Fruit fly (Drosophila melanogaster) whole organism, embryonic: ENCODE measurements around the gene Jhbp13.

ENCODE experiments used
- Aef1 ChIP-seq: fragments of 200-800 bp; sonication (Bioruptor generic); IDR thresholded peaks from 3 replicates; pipeline ENCODE4 v1.3.6; 2022; ENCODE audit warnings: missing biosample characterization, missing genetic modification characterization
- B-H2 ChIP-seq: fragments of 200-800 bp; sonication (Bioruptor generic); optimal IDR thresholded peaks from 2 replicates; lab custom pipeline; 2018; ENCODE audit warnings: missing biosample characterization, mild to moderate bottlenecking, missing genetic modification characterization
- CG10543 ChIP-seq: fragments of 200-800 bp; sonication (Bioruptor generic); optimal IDR thresholded peaks from 3 replicates; lab custom pipeline; 2017; ENCODE audit warnings: missing biosample characterization, mild to moderate bottlenecking, missing genetic modification characterization, moderate library complexity
- CG11696 ChIP-seq: fragments of 200-800 bp; sonication (Bioruptor generic); IDR thresholded peaks from 2 replicates; pipeline ENCODE4 v1.3.6; 2022; ENCODE audit warnings: missing biosample characterization, missing genetic modification characterization
- CG12104 ChIP-seq: fragments of 200-800 bp; sonication (Bioruptor generic); optimal IDR thresholded peaks from 3 replicates; lab custom pipeline; 2016; ENCODE audit warnings: missing biosample characterization, missing genetic modification characterization
- CG12942 ChIP-seq: fragments of 200-800 bp; sonication (Bioruptor generic); optimal IDR thresholded peaks from 3 replicates; lab custom pipeline; 2016; ENCODE audit warnings: missing biosample characterization, missing genetic modification characterization
- CG13287 ChIP-seq: fragments of 200-800 bp; sonication (Bioruptor generic); IDR thresholded peaks from 2 replicates; pipeline ENCODE4 v1.3.6; 2022; ENCODE audit warnings: missing biosample characterization, missing genetic modification characterization; ENCODE audit not compliant: partially characterized antibody
- CG14710 ChIP-seq: fragments of 200-800 bp; sonication (Bioruptor generic); optimal IDR thresholded peaks from 3 replicates; lab custom pipeline; 2019; ENCODE audit warnings: missing biosample characterization, mild to moderate bottlenecking, missing genetic modification characterization, moderate library complexity
- CG15269 ChIP-seq: fragments of 200-800 bp; sonication (Bioruptor generic); optimal IDR thresholded peaks from 2 replicates; lab custom pipeline; 2018; ENCODE audit warnings: missing biosample characterization, mild to moderate bottlenecking, missing genetic modification characterization, moderate library complexity
- CG1602 ChIP-seq: fragments of 200-800 bp; sonication (Bioruptor generic); optimal IDR thresholded peaks from 3 replicates; lab custom pipeline; 2016; ENCODE audit warnings: missing biosample characterization, missing genetic modification characterization
- CG16863 ChIP-seq: fragments of 200-800 bp; sonication (Bioruptor generic); optimal IDR thresholded peaks from 3 replicates; lab custom pipeline; 2016; ENCODE audit warnings: missing biosample characterization, missing genetic modification characterization
- CG17361 ChIP-seq: fragments of 200-800 bp; sonication (Bioruptor generic); IDR thresholded peaks from 3 replicates; pipeline ENCODE4 v1.3.6; 2022; ENCODE audit warnings: missing biosample characterization, missing genetic modification characterization
- CG1792 ChIP-seq: fragments of 200-800 bp; sonication (Bioruptor generic); optimal IDR thresholded peaks from 2 replicates; lab custom pipeline; 2016; ENCODE audit warnings: missing biosample characterization, missing genetic modification characterization
- CG2129 ChIP-seq: fragments of 200-800 bp; sonication (Bioruptor generic); IDR thresholded peaks from 2 replicates; pipeline ENCODE4 v1.3.6; 2022; ENCODE audit warnings: missing biosample characterization, missing genetic modification characterization; ENCODE audit not compliant: partially characterized antibody
- CG2199 ChIP-seq: fragments of 200-800 bp; sonication (Bioruptor generic); IDR thresholded peaks from 3 replicates; pipeline ENCODE4 v1.3.6; 2022; ENCODE audit warnings: missing biosample characterization, missing genetic modification characterization
- CG31224 ChIP-seq: fragments of 200-800 bp; sonication (Bioruptor generic); IDR thresholded peaks from 2 replicates; pipeline ENCODE4 v1.3.6; 2022; ENCODE audit warnings: missing biosample characterization, missing genetic modification characterization
- CG31441 ChIP-seq: fragments of 200-800 bp; sonication (Bioruptor generic); IDR thresholded peaks from 2 replicates; pipeline ENCODE4 v1.3.6; 2022; ENCODE audit warnings: missing biosample characterization, missing genetic modification characterization
- CG32532 ChIP-seq: fragments of 200-800 bp; sonication (Bioruptor generic); IDR thresholded peaks from 2 replicates; pipeline ENCODE4 v1.3.6; 2022; ENCODE audit warnings: missing biosample characterization, missing genetic modification characterization
- CG33213 ChIP-seq: fragments of 200-800 bp; sonication (Bioruptor generic); optimal IDR thresholded peaks from 3 replicates; lab custom pipeline; 2016; ENCODE audit warnings: missing biosample characterization, missing genetic modification characterization
- CG3726 ChIP-seq: fragments of 200-800 bp; sonication (Bioruptor generic); IDR thresholded peaks from 3 replicates; pipeline ENCODE4, ENCODE4 v1.3.6; 2022; ENCODE audit warnings: missing biosample characterization, missing genetic modification characterization
- CG4707 ChIP-seq: fragments of 200-800 bp; sonication (Bioruptor generic); optimal IDR thresholded peaks from 2 replicates; lab custom pipeline; 2018; ENCODE audit warnings: missing biosample characterization, mild to moderate bottlenecking, missing genetic modification characterization, moderate library complexity
- CG4820 ChIP-seq: fragments of 200-800 bp; sonication (Bioruptor generic); optimal IDR thresholded peaks from 3 replicates; lab custom pipeline; 2016; ENCODE audit warnings: missing biosample characterization, missing genetic modification characterization
- CG6683 ChIP-seq: fragments of 200-800 bp; sonication (Bioruptor generic); optimal IDR thresholded peaks from 2 replicates; lab custom pipeline; 2017; ENCODE audit warnings: missing biosample characterization, mild to moderate bottlenecking, missing genetic modification characterization, missing genetic modification reagents
- CG7786 ChIP-seq: fragments of 200-800 bp; sonication (Bioruptor generic); optimal IDR thresholded peaks from 2 replicates; lab custom pipeline; 2016; ENCODE audit warnings: missing biosample characterization, missing genetic modification characterization
- CG7963 ChIP-seq: fragments of 200-800 bp; sonication (Bioruptor generic); IDR thresholded peaks from 3 replicates; pipeline ENCODE4 v1.3.6; 2022; ENCODE audit warnings: missing biosample characterization, missing genetic modification characterization; ENCODE audit not compliant: partially characterized antibody
- CG8478 ChIP-seq: fragments of >200 bp; optimal IDR thresholded peaks from 2 replicates; lab custom pipeline; 2018
- CG9437 ChIP-seq: fragments of 200-800 bp; sonication (Bioruptor generic); optimal IDR thresholded peaks from 2 replicates; lab custom pipeline; 2018; ENCODE audit warnings: missing biosample characterization, mild to moderate bottlenecking, missing genetic modification characterization
- CG9727 ChIP-seq: fragments of 200-800 bp; sonication (Bioruptor generic); optimal IDR thresholded peaks from 3 replicates; lab custom pipeline; 2017; ENCODE audit warnings: missing biosample characterization, mild to moderate bottlenecking, missing genetic modification characterization
- Camta ChIP-seq: fragments of 200-800 bp; sonication (Bioruptor generic); optimal IDR thresholded peaks from 2 replicates; lab custom pipeline; 2016; ENCODE audit warnings: missing biosample characterization, missing genetic modification characterization
- Fer2 ChIP-seq: fragments of 200-800 bp; sonication (Bioruptor generic); optimal IDR thresholded peaks from 2 replicates; lab custom pipeline; 2018; ENCODE audit warnings: missing biosample characterization, mild to moderate bottlenecking, missing genetic modification characterization, moderate library complexity
- Kr ChIP-seq: fragments of 200-800 bp; sonication (Bioruptor generic); optimal IDR thresholded peaks from 2 replicates; lab custom pipeline; 2017; ENCODE audit warnings: missing biosample characterization, mild to moderate bottlenecking, missing genetic modification characterization
- MBD-R2 ChIP-seq: fragments of 200-800 bp; sonication (Bioruptor generic); IDR thresholded peaks from 2 replicates; pipeline ENCODE4 v1.3.6; 2022; ENCODE audit warnings: missing biosample characterization, missing genetic modification characterization
- MESR4 ChIP-seq: fragments of 200-800 bp; sonication (Bioruptor generic); optimal IDR thresholded peaks from 2 replicates; lab custom pipeline; 2018; ENCODE audit warnings: missing biosample characterization, mild to moderate bottlenecking, missing genetic modification characterization, moderate library complexity
- NK7.1 ChIP-seq: fragments of 200-800 bp; sonication (Bioruptor generic); optimal IDR thresholded peaks from 3 replicates; lab custom pipeline; 2016; ENCODE audit warnings: missing biosample characterization, missing genetic modification characterization
- Nf-YB ChIP-seq: fragments of 200-800 bp; sonication (Bioruptor generic); optimal IDR thresholded peaks from 3 replicates; lab custom pipeline; 2019; ENCODE audit warnings: missing biosample characterization, mild to moderate bottlenecking, missing genetic modification characterization, moderate library complexity
- NfI ChIP-seq: fragments of 200-800 bp; sonication (Bioruptor generic); optimal IDR thresholded peaks from 3 replicates; lab custom pipeline; 2018; ENCODE audit warnings: missing biosample characterization, mild to moderate bottlenecking, missing genetic modification characterization, moderate library complexity
- Rx ChIP-seq: fragments of 200-800 bp; sonication (Bioruptor generic); IDR thresholded peaks from 2 replicates; pipeline ENCODE4 v1.3.6; 2022; ENCODE audit warnings: missing biosample characterization, missing genetic modification characterization
- Sry-β ChIP-seq: fragments of 200-800 bp; sonication (Bioruptor generic); optimal IDR thresholded peaks from 2 replicates; lab custom pipeline; 2018; ENCODE audit warnings: missing biosample characterization, mild to moderate bottlenecking, missing genetic modification characterization, moderate library complexity
- Sry-δ ChIP-seq: fragments of 200-800 bp; sonication (Bioruptor generic); optimal IDR thresholded peaks from 2 replicates; lab custom pipeline; 2016; ENCODE audit warnings: missing biosample characterization, missing genetic modification characterization
- Trl ChIP-seq, 3 experiments: fragments of >200 bp in 2 of 3; fragments of 200-800 bp in 1 of 3; sonication (Bioruptor generic) in 1 of 3; optimal IDR thresholded peaks; 2 replicates in 1 of 3; 3 replicates in 2 of 3; lab custom pipeline; 2016 to 2017; ENCODE audit warnings: missing biosample characterization in 1 of 3, missing genetic modification characterization in 1 of 3
- Usf ChIP-seq: fragments of 200-800 bp; sonication (Bioruptor generic); optimal IDR thresholded peaks from 2 replicates; lab custom pipeline; 2017; ENCODE audit warnings: missing genotype, missing biosample characterization, missing genetic modification characterization
- Vsx1 ChIP-seq: fragments of 200-800 bp; sonication (Bioruptor generic); optimal IDR thresholded peaks from 2 replicates; lab custom pipeline; 2017; ENCODE audit warnings: missing biosample characterization, mild to moderate bottlenecking, missing genetic modification characterization, missing genetic modification reagents
- az2 ChIP-seq: fragments of 200-800 bp; sonication (Bioruptor generic); optimal IDR thresholded peaks from 3 replicates; lab custom pipeline; 2016; ENCODE audit warnings: missing biosample characterization, missing genetic modification characterization
- gem ChIP-seq: fragments of 200-800 bp; sonication (Bioruptor generic); optimal IDR thresholded peaks from 2 replicates; lab custom pipeline; 2019; ENCODE audit warnings: missing biosample characterization, mild to moderate bottlenecking, missing genetic modification characterization, moderate library complexity
- mam ChIP-seq: fragments of 200-800 bp; sonication (Bioruptor generic); optimal IDR thresholded peaks from 3 replicates; lab custom pipeline; 2016; ENCODE audit warnings: missing biosample characterization, missing genetic modification characterization
- nerfin-2 ChIP-seq: fragments of 200-800 bp; sonication (Bioruptor generic); IDR thresholded peaks from 2 replicates; pipeline ENCODE4 v1.3.6; 2022; ENCODE audit warnings: missing biosample characterization, missing genetic modification characterization; ENCODE audit not compliant: partially characterized antibody
- p53 ChIP-seq: fragments of 200-800 bp; sonication (Bioruptor generic); optimal IDR thresholded peaks from 2 replicates; lab custom pipeline; 2016; ENCODE audit warnings: missing biosample characterization, missing genetic modification characterization
- pb ChIP-seq: fragments of 200-800 bp; sonication (Bioruptor generic); optimal IDR thresholded peaks from 3 replicates; lab custom pipeline; 2016; ENCODE audit warnings: missing biosample characterization, missing genetic modification characterization
- pum ChIP-seq: fragments of 200-800 bp; sonication (Bioruptor generic); optimal IDR thresholded peaks from 2 replicates; lab custom pipeline; 2016; ENCODE audit warnings: missing biosample characterization, missing genetic modification characterization
- run ChIP-seq: fragments of 200-800 bp; sonication (Bioruptor generic); optimal IDR thresholded peaks from 3 replicates; lab custom pipeline; 2018; ENCODE audit warnings: missing biosample characterization, mild to moderate bottlenecking, missing genetic modification characterization
- zf30C ChIP-seq: fragments of 200-800 bp; sonication (Bioruptor generic); optimal IDR thresholded peaks from 3 replicates; lab custom pipeline; 2018; ENCODE audit warnings: missing biosample characterization, mild to moderate bottlenecking, missing genetic modification characterization

The Jhbp13 gene

DNA sequence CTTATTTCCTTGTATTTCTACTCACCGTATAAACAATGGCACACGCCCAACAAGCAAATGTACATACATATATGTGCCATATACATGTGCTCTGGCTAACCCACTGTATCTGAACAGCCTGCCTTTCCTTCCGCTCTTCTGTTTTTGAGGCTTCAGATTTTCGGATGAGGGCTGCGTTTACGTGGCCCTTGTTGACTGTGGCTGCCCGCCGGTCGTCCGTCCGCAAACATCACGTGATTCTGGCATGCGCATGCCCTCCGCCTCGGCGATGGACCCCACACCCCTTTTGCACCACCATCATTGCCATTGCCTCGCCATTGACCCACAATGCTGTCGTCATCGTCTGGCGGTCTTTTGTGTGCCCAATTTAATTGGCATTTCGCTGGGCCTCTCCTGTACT is 34.5 kb upstream of the Jhbp13 start (continued):
- peak; percentile 14; the same call in 1 of the 2 replicates for TF ChIP-seq CG13287 (GFP tag; lab: Robert Waterston, UW)
- TF ChIP-seq CG1792 (GFP tag; lab: Kevin White, UChicago): no peak
- TF ChIP-seq MBD-R2 (GFP tag; lab: Robert Waterston, UW): peak; percentile 33; the same call in 1 of the 2 replicates
- no peak for TF ChIP-seq pb (GFP tag; lab: Kevin White, UChicago)
- no peak for TF ChIP-seq CG8478 (lab: Kevin White, UChicago)
- TF ChIP-seq CG32532 (GFP tag; lab: Robert Waterston, UW): peak; percentile 43; the same call in 1 of the 2 replicates
- TF ChIP-seq CG2199: peak; percentile 88; the same call in 2 of the 3 replicates
- peak; percentile 43 for TF ChIP-seq B-H2 (GFP tag; lab: Kevin White, UChicago)
- TF ChIP-seq Aef1 (GFP tag; lab: Robert Waterston, UW): no peak
- TF ChIP-seq CG4820 (GFP tag; lab: Kevin White, UChicago): no peak
- no peak for TF ChIP-seq mam
- no peak for TF ChIP-seq CG3726 (GFP tag; lab: Robert Waterston, UW)
- no peak for TF ChIP-seq nerfin-2 (GFP tag; lab: Robert Waterston, UW)
- no peak for TF ChIP-seq pum (GFP tag; lab: Kevin White, UChicago)
- no peak for TF ChIP-seq az2 (GFP tag; lab: Kevin White, UChicago)
- TF ChIP-seq CG9727: peak; percentile 70
- peak in 1 of 2 experiments; percentile 12 for TF ChIP-seq Trl (optimal IDR thresholded peaks at IDR 0.05; lab: Kevin White, UChicago)
- TF ChIP-seq Trl (GFP tag; optimal IDR thresholded peaks at IDR 0.05; lab: Kevin White, UChicago): peak; percentile 32
- no peak for TF ChIP-seq zf30C (GFP tag; lab: Kevin White, UChicago)
- TF ChIP-seq NfI (GFP tag; lab: Kevin White, UChicago): peak; percentile 19
- TF ChIP-seq Sry-δ (GFP tag; lab: Kevin White, UChicago): no peak
- no peak for TF ChIP-seq CG15269
- TF ChIP-seq CG33213 (GFP tag; lab: Kevin White, UChicago): no peak
- no peak for TF ChIP-seq Nf-YB
- TF ChIP-seq CG10543 (GFP tag; lab: Kevin White, UChicago): peak; percentile 91
- TF ChIP-seq Kr: no peak
- no peak for TF ChIP-seq CG31224 (GFP tag; lab: Robert Waterston, UW)
- no peak for TF ChIP-seq CG9437
- no peak for TF ChIP-seq CG16863 (GFP tag; lab: Kevin White, UChicago)
- TF ChIP-seq CG7963 (GFP tag; lab: Robert Waterston, UW): no peak
- TF ChIP-seq gem (tag; lab: Kevin White, UChicago): no peak
- TF ChIP-seq CG7786: peak; percentile 6
- TF ChIP-seq CG11696: no peak
- TF ChIP-seq Camta (GFP tag; lab: Kevin White, UChicago): no peak
- peak; percentile 25 for TF ChIP-seq Vsx1 (GFP tag; lab: Kevin White, UChicago)
- no peak for TF ChIP-seq CG31441 (GFP tag; lab: Robert Waterston, UW)
- TF ChIP-seq CG6683 (GFP tag; lab: Kevin White, UChicago): peak; percentile 64
- TF ChIP-seq MESR4 (GFP tag; lab: Kevin White, UChicago): no peak
- TF ChIP-seq Sry-β (GFP tag; lab: Kevin White, UChicago): no peak
- peak; percentile 24 for TF ChIP-seq CG14710
- TF ChIP-seq p53 (GFP tag; lab: Kevin White, UChicago): peak; percentile 25
- TF ChIP-seq CG2129 (GFP tag; lab: Robert Waterston, UW): no peak
- no peak for TF ChIP-seq NK7.1 (GFP tag; lab: Kevin White, UChicago)
- no peak for TF ChIP-seq CG17361
- no peak for TF ChIP-seq CG12942 (GFP tag; lab: Kevin White, UChicago)
- TF ChIP-seq CG1602: no peak
- peak; percentile 21 for TF ChIP-seq run (tag; lab: Kevin White, UChicago)
- TF ChIP-seq CG4707 (GFP tag; lab: Kevin White, UChicago): peak; percentile 55
- TF ChIP-seq Fer2 (tag; lab: Kevin White, UChicago): no peak
- TF ChIP-seq CG12104: no peak
- no peak for TF ChIP-seq Rx (GFP tag; lab: Robert Waterston, UW)
- TF ChIP-seq Usf (GFP tag; lab: Kevin White, UChicago): peak; percentile 18
